Worm (Caenorhabditis elegans) whole organism, mixed stage, embryonic: ENCODE measurements around the gene C04E6.7.

Experiments
- M03D4.4 ChIP-seq: sonication (generic microtip); optimal IDR thresholded peaks from 2 replicates; lab custom pipeline; 2017; ENCODE audit warnings: mild to moderate bottlenecking, missing genetic modification characterization, missing compliant biosample characterization
- bed-3 ChIP-seq: fragments of 200-800 bp; sonication (Bioruptor generic); optimal IDR thresholded peaks from 3 replicates; lab custom pipeline; 2018; ENCODE audit warnings: mild to moderate bottlenecking, missing genetic modification characterization, moderate library complexity, missing compliant biosample characterization
- blmp-1 ChIP-seq: fragments of 150-350 bp; optimal IDR thresholded peaks from 2 replicates; lab custom pipeline; 2014; ENCODE audit warnings: missing biosample characterization, missing genetic modification characterization
- ceh-39 ChIP-seq: fragments of 150-350 bp; optimal IDR thresholded peaks from 2 replicates; lab custom pipeline; 2014; ENCODE audit warnings: missing biosample characterization, missing genetic modification characterization
- ceh-43 ChIP-seq: fragments of 200-800 bp; sonication (Bioruptor generic); optimal IDR thresholded peaks from 2 replicates; lab custom pipeline; 2018; ENCODE audit warnings: mild to moderate bottlenecking, missing genetic modification characterization, moderate library complexity, missing compliant biosample characterization
- ceh-83 ChIP-seq: fragments of 200-800 bp; sonication (Bioruptor generic); optimal IDR thresholded peaks from 2 replicates; lab custom pipeline; 2018; ENCODE audit warnings: mild to moderate bottlenecking, missing genetic modification characterization, missing compliant biosample characterization
- ces-1 ChIP-seq: fragments of 150-350 bp; optimal IDR thresholded peaks from 2 replicates; lab custom pipeline; 2014; ENCODE audit warnings: missing biosample characterization, missing genetic modification reagents, missing genetic modification characterization
- cnd-1 ChIP-seq: fragments of 200-800 bp; sonication (Bioruptor generic); optimal IDR thresholded peaks from 2 replicates; lab custom pipeline; 2018; ENCODE audit warnings: mild to moderate bottlenecking, missing genetic modification characterization, missing compliant biosample characterization
- drap-1 ChIP-seq: fragments of 200-800 bp; sonication (Bioruptor generic); optimal IDR thresholded peaks from 3 replicates; lab custom pipeline; 2018; ENCODE audit warnings: mild to moderate bottlenecking, missing genetic modification characterization, missing compliant biosample characterization
- elt-1 ChIP-seq: sonication (generic microtip); optimal IDR thresholded peaks from 2 replicates; lab custom pipeline; 2017; ENCODE audit warnings: missing genetic modification characterization, mild to moderate bottlenecking, missing compliant biosample characterization, antibody characterized with exemption, moderate library complexity, borderline replicate concordance; ENCODE audit not compliant: insufficient read depth
- elt-3 ChIP-seq: fragments of 150-350 bp; optimal IDR thresholded peaks from 2 replicates; lab custom pipeline; 2014; ENCODE audit warnings: missing biosample characterization, missing genetic modification characterization
- flh-1 ChIP-seq: fragments of 200-800 bp; sonication (Bioruptor generic); optimal IDR thresholded peaks from 2 replicates; lab custom pipeline; 2018; ENCODE audit warnings: mild to moderate bottlenecking, missing genetic modification characterization, moderate library complexity, missing compliant biosample characterization
- ham-2 ChIP-seq: fragments of 200-800 bp; sonication (Bioruptor generic); optimal IDR thresholded peaks from 2 replicates; lab custom pipeline; 2018; ENCODE audit warnings: mild to moderate bottlenecking, missing genetic modification characterization, missing compliant biosample characterization
- hlh-1 ChIP-seq: fragments of 150-350 bp; optimal IDR thresholded peaks from 2 replicates; lab custom pipeline; 2014; ENCODE audit warnings: missing biosample characterization, missing genetic modification reagents, missing genetic modification characterization
- lin-13 ChIP-seq: fragments of 150-350 bp; optimal IDR thresholded peaks from 2 replicates; lab custom pipeline; 2014; ENCODE audit warnings: missing biosample characterization, missing genetic modification characterization
- lin-32 ChIP-seq: fragments of 200-800 bp; sonication (Bioruptor generic); optimal IDR thresholded peaks from 2 replicates; lab custom pipeline; 2018; ENCODE audit warnings: mild to moderate bottlenecking, missing genetic modification characterization, missing compliant biosample characterization
- lsy-2 ChIP-seq: fragments of 150-350 bp; optimal IDR thresholded peaks from 2 replicates; lab custom pipeline; 2014; ENCODE audit warnings: missing biosample characterization, missing genetic modification characterization
- mab-5 ChIP-seq: fragments of 150-350 bp; optimal IDR thresholded peaks from 2 replicates; lab custom pipeline; 2014; ENCODE audit warnings: missing biosample characterization, missing genetic modification characterization
- mls-2 ChIP-seq: sonication (generic microtip); optimal IDR thresholded peaks from 2 replicates; lab custom pipeline; 2016; ENCODE audit warnings: mild to moderate bottlenecking, missing genetic modification characterization, moderate library complexity, missing compliant biosample characterization
- nhr-12 ChIP-seq: fragments of 150-350 bp; optimal IDR thresholded peaks from 2 replicates; lab custom pipeline; 2014; ENCODE audit warnings: missing biosample characterization, missing genetic modification characterization
- nhr-2 ChIP-seq: fragments of 150-350 bp; optimal IDR thresholded peaks from 2 replicates; lab custom pipeline; 2014; ENCODE audit warnings: missing biosample characterization, missing genetic modification characterization
- nhr-237 ChIP-seq: fragments of 150-350 bp; optimal IDR thresholded peaks from 2 replicates; lab custom pipeline; 2014; ENCODE audit warnings: missing biosample characterization, missing genetic modification characterization
- nhr-28 ChIP-seq: fragments of 150-350 bp; optimal IDR thresholded peaks from 2 replicates; lab custom pipeline; 2014; ENCODE audit warnings: missing biosample characterization, missing genetic modification characterization
- nhr-76 ChIP-seq: sonication (generic microtip); optimal IDR thresholded peaks from 2 replicates; lab custom pipeline; 2017; ENCODE audit warnings: missing biosample characterization, missing genetic modification characterization
- pha-4 ChIP-seq: fragments of 150-350 bp; optimal IDR thresholded peaks from 2 replicates; lab custom pipeline; 2018; ENCODE audit warnings: missing biosample characterization, missing genetic modification reagents, missing genetic modification characterization
- sem-2 ChIP-seq: fragments of 200-800 bp; sonication (Bioruptor generic); optimal IDR thresholded peaks from 2 replicates; lab custom pipeline; 2018; ENCODE audit warnings: mild to moderate bottlenecking, missing genetic modification characterization, missing compliant biosample characterization
- snpc-4 ChIP-seq: fragments of 150-350 bp; optimal IDR thresholded peaks from 2 replicates; lab custom pipeline; 2014; ENCODE audit warnings: missing biosample characterization, missing genetic modification characterization
- sptf-1 ChIP-seq: sonication (generic microtip); optimal IDR thresholded peaks from 2 replicates; lab custom pipeline; 2017; ENCODE audit warnings: mild to moderate bottlenecking, missing genetic modification characterization, moderate library complexity, missing compliant biosample characterization
- tbx-8 ChIP-seq: fragments of 200-800 bp; sonication (Bioruptor generic); optimal IDR thresholded peaks from 2 replicates; lab custom pipeline; 2018; ENCODE audit warnings: mild to moderate bottlenecking, missing genetic modification characterization, moderate library complexity, missing compliant biosample characterization
- unc-39 ChIP-seq: fragments of 150-350 bp; optimal IDR thresholded peaks from 2 replicates; lab custom pipeline; 2014; ENCODE audit warnings: missing biosample characterization, missing genetic modification characterization
- zip-8 ChIP-seq: fragments of 150-350 bp; optimal IDR thresholded peaks from 2 replicates; lab custom pipeline; 2014; ENCODE audit warnings: missing biosample characterization, missing genetic modification characterization
- ztf-11 ChIP-seq: fragments of 150-350 bp; optimal IDR thresholded peaks from 2 replicates; lab custom pipeline; 2014; ENCODE audit warnings: missing biosample characterization, missing genetic modification characterization

C04E6.7 gene

ce11 chrV:5869227-5869626 lies 23.9 kb upstream of the C04E6.7 start, which contains the start of gene F26F12.4:
Gene F26F12.4 (minus strand): TSS chrV:5869327.
- TF ChIP-seq drap-1 (GFP tag; lab: Kevin White, UChicago) (no peak), zip-8 (no peak), ceh-83 (no peak), ceh-39 (no peak), hlh-1 (tag; lab: Kevin White, UChicago) (no peak), M03D4.4 (tag; lab: Kevin White, UChicago) (no peak), flh-1 (no peak), lin-32 (GFP tag; lab: Kevin White, UChicago) (no peak), ztf-11 (tag; lab: Kevin White, UChicago) (no peak), sptf-1 (tag; lab: Kevin White, UChicago) (no peak), unc-39 (tag; lab: Kevin White, UChicago) (no peak), snpc-4 (no peak), ceh-43 (GFP tag; lab: Kevin White, UChicago) (no peak), sem-2 (GFP tag; lab: Kevin White, UChicago) (no peak), lin-13 (tag; lab: Kevin White, UChicago) (no peak)

- TF ChIP-seq M03D4.4 (tag; lab: Kevin White, UChicago) (no peak), unc-39 (tag; lab: Kevin White, UChicago) (no peak), pha-4 (no peak), nhr-76 (tag; lab: Kevin White, UChicago) (no peak), ces-1 (GFP tag; lab: Kevin White, UChicago) (no peak), nhr-2 (tag; lab: Kevin White, UChicago) (no peak), blmp-1 (tag; lab: Kevin White, UChicago) (no peak), ceh-43 (GFP tag; lab: Kevin White, UChicago) (no peak), lsy-2 (tag; lab: Kevin White, UChicago) (no peak), mab-5 (tag; lab: Kevin White, UChicago) (no peak), ham-2 (GFP tag; lab: Kevin White, UChicago) (no peak), mls-2 (tag; lab: Kevin White, UChicago) (no peak), nhr-237 (tag; lab: Kevin White, UChicago) (no peak), cnd-1 (tag; lab: Kevin White, UChicago) (no peak), tbx-8 (GFP tag; lab: Kevin White, UChicago) (no peak), zip-8 (no peak), sptf-1 (tag; lab: Kevin White, UChicago) (no peak), sem-2 (GFP tag; lab: Kevin White, UChicago) (no peak), elt-3 (tag; lab: Kevin White, UChicago) (no peak), lin-13 (tag; lab: Kevin White, UChicago) (no peak)
Measured at ce11 chrV:5871759-5872158, 21.4 kb upstream of the C04E6.7 start, which contains the start of gene C02G6.2. Gene C02G6.2 (plus strand): TSS chrV:5872059.

DNA sequence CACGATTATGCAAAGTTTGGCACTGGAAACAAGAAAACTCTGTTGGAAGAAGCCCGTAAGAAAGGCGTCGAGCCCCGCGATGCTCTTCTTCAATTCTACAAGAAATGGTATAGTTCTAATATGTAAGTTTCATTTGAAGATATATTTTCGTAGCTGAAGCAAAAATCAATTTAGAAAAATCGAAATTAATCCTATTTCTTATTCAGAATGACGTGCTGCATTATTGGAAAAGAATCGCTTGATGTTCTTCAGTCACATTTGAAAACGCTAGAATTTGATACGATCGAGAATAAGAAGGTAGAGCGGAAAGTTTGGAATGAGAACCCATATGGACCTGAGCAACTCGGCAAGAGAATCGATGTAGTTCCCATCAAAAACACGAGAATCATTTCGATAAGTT lies 16.1 kb upstream of the C04E6.7 start:
- no peak for TF ChIP-seq hlh-1 (tag; lab: Kevin White, UChicago)
- TF ChIP-seq cnd-1 (tag; lab: Kevin White, UChicago) = no peak

DNA sequence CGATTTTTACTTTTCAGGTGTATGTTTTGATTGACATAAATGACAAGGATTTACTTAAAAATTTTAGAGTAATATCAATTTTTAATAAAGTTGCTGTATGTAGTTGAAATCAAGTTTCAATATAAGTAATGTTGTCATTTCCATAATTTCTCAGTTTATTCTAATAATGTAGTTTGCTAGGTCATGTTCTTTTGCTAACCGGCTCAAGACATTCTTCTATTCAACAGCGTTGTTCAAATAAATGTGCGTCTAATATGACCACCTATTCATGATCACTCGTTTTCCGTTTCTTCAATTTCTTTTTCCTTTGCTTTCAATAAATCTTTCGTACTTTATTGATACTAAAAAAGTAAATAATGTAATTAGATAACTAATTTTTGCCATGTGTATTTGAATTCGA lies 13.1 kb upstream of the C04E6.7 start, which contains the start of gene C02G6.3:
Gene C02G6.3 (plus strand): TSS at position 301 of the 400 bp plus-strand sequence.
- TF ChIP-seq ceh-39 = no peak
- no peak for TF ChIP-seq lin-13 (tag; lab: Kevin White, UChicago)
- TF ChIP-seq nhr-28 = no peak
- TF ChIP-seq bed-3 (GFP tag; lab: Kevin White, UChicago) = no peak
- TF ChIP-seq ztf-11 (tag; lab: Kevin White, UChicago) = no peak
- TF ChIP-seq ces-1 (GFP tag; lab: Kevin White, UChicago) = no peak
- TF ChIP-seq mls-2 (tag; lab: Kevin White, UChicago) = no peak
- TF ChIP-seq nhr-12 (tag; lab: Kevin White, UChicago) = no peak
- TF ChIP-seq cnd-1 (tag; lab: Kevin White, UChicago) = no peak
- TF ChIP-seq lsy-2 (tag; lab: Kevin White, UChicago) = no peak
- no peak for TF ChIP-seq elt-3 (tag; lab: Kevin White, UChicago)
- TF ChIP-seq unc-39 (tag; lab: Kevin White, UChicago) = no peak
- no peak for TF ChIP-seq elt-1 (tag; lab: Kevin White, UChicago)
- no peak for TF ChIP-seq snpc-4
